Fruit fly (Drosophila melanogaster) whole organism, prepupa: ENCODE results near the gene Gnpnat.

Experiments
- CG10631 ChIP-seq: fragments of 200-800 bp; sonication (Bioruptor generic); optimal IDR thresholded peaks from 2 replicates; lab custom pipeline; 2016; ENCODE audit warnings: missing biosample characterization, missing genetic modification characterization
- CG11294 ChIP-seq: fragments of 200-800 bp; sonication (Bioruptor generic); IDR thresholded peaks from 2 replicates; pipeline ENCODE4 v1.3.6; 2022; ENCODE audit warnings: missing biosample characterization, missing genetic modification characterization
- CG11902 ChIP-seq: fragments of 200-800 bp; sonication (Bioruptor generic); optimal IDR thresholded peaks from 3 replicates; lab custom pipeline; 2016; ENCODE audit warnings: missing biosample characterization, missing genetic modification characterization
- CG1621 ChIP-seq: fragments of 200-800 bp; sonication (Bioruptor generic); optimal IDR thresholded peaks from 3 replicates; lab custom pipeline; 2018; ENCODE audit warnings: missing biosample characterization, mild to moderate bottlenecking, missing genetic modification characterization
- CG16779 ChIP-seq: fragments of 200-800 bp; sonication (Bioruptor generic); optimal IDR thresholded peaks from 3 replicates; lab custom pipeline; 2017; ENCODE audit warnings: missing biosample characterization, mild to moderate bottlenecking, missing genetic modification characterization
- CG3032 ChIP-seq: fragments of 200-800 bp; optimal IDR thresholded peaks from 2 replicates; lab custom pipeline; 2019; ENCODE audit warnings: missing biosample characterization, mild to moderate bottlenecking, missing genetic modification characterization, moderate library complexity
- CG31627 ChIP-seq: fragments of 200-800 bp; sonication (Bioruptor generic); optimal IDR thresholded peaks from 3 replicates; lab custom pipeline; 2016; ENCODE audit warnings: missing biosample characterization, missing genetic modification characterization
- CG32006 ChIP-seq: fragments of 200-800 bp; sonication (Bioruptor generic); optimal IDR thresholded peaks from 3 replicates; lab custom pipeline; 2017; ENCODE audit warnings: missing biosample characterization, mild to moderate bottlenecking, missing genetic modification characterization
- CG34406 ChIP-seq: fragments of 200-800 bp; sonication (Bioruptor generic); optimal IDR thresholded peaks from 3 replicates; lab custom pipeline; 2016; ENCODE audit warnings: missing biosample characterization, missing genetic modification characterization
- CG3919 ChIP-seq: fragments of 200-800 bp; sonication (Bioruptor generic); optimal IDR thresholded peaks from 3 replicates; lab custom pipeline; 2016; ENCODE audit warnings: missing biosample characterization, missing genetic modification characterization
- CG4318 ChIP-seq: fragments of 200-800 bp; sonication (Bioruptor generic); optimal IDR thresholded peaks from 3 replicates; lab custom pipeline; 2017; ENCODE audit warnings: missing biosample characterization, mild to moderate bottlenecking, missing genetic modification characterization
- CG6163 ChIP-seq: fragments of 200-800 bp; sonication (Bioruptor generic); IDR thresholded peaks from 3 replicates; pipeline ENCODE4 v1.3.6; 2022; ENCODE audit warnings: missing biosample characterization, missing genetic modification characterization
- CG6276 ChIP-seq: fragments of 200-800 bp; sonication (Bioruptor generic); optimal IDR thresholded peaks from 2 replicates; lab custom pipeline; 2017; ENCODE audit warnings: missing biosample characterization, mild to moderate bottlenecking, missing genetic modification characterization
- CG6808 ChIP-seq: fragments of 200-800 bp; sonication (Bioruptor generic); optimal IDR thresholded peaks from 3 replicates; lab custom pipeline; 2017; ENCODE audit warnings: missing biosample characterization, missing genetic modification characterization, mild to moderate bottlenecking, moderate library complexity, missing genetic modification reagents
- CG6854 ChIP-seq: fragments of 200-800 bp; sonication (Bioruptor generic); optimal IDR thresholded peaks from 2 replicates; lab custom pipeline; 2017; ENCODE audit warnings: missing biosample characterization, mild to moderate bottlenecking, missing genetic modification characterization
- CG7368 ChIP-seq: fragments of 200-800 bp; sonication (Bioruptor generic); optimal IDR thresholded peaks from 3 replicates; lab custom pipeline; 2016; ENCODE audit warnings: missing biosample characterization, missing genetic modification characterization
- CG8119 ChIP-seq: fragments of 200-800 bp; sonication (Bioruptor generic); IDR thresholded peaks from 3 replicates; pipeline ENCODE4 v1.3.6; 2022; ENCODE audit warnings: missing biosample characterization, missing genetic modification characterization
- CG8319 ChIP-seq: fragments of 200-800 bp; sonication (Bioruptor generic); optimal IDR thresholded peaks from 3 replicates; lab custom pipeline; 2016; ENCODE audit warnings: missing biosample characterization, missing genetic modification characterization
- CG8632 ChIP-seq: fragments of 200-800 bp; sonication (Bioruptor generic); optimal IDR thresholded peaks from 3 replicates; lab custom pipeline; 2016; ENCODE audit warnings: missing biosample characterization, missing genetic modification characterization
- CG9139 ChIP-seq: fragments of 200-800 bp; sonication (Bioruptor generic); optimal IDR thresholded peaks from 3 replicates; lab custom pipeline; 2017; ENCODE audit warnings: missing biosample characterization, mild to moderate bottlenecking, missing genetic modification characterization
- Eip78C ChIP-seq: fragments of 200-800 bp; sonication (Bioruptor generic); peaks from one replicate; lab custom pipeline; 2016; ENCODE audit warnings: missing biosample characterization, missing genetic modification characterization
- Eip93F ChIP-seq: fragments of 200-800 bp; sonication (Bioruptor generic); optimal IDR thresholded peaks from 2 replicates; lab custom pipeline; 2016; ENCODE audit warnings: missing biosample characterization, mild to moderate bottlenecking, missing genetic modification characterization
- Ets21C ChIP-seq: fragments of 200-800 bp; sonication (Bioruptor generic); optimal IDR thresholded peaks from 3 replicates; lab custom pipeline; 2016; ENCODE audit warnings: missing biosample characterization, missing genetic modification characterization
- Gug ChIP-seq: fragments of 200-800 bp; sonication (Bioruptor generic); IDR thresholded peaks from 2 replicates; pipeline ENCODE4 v1.3.6; 2022; ENCODE audit warnings: missing biosample characterization, missing genetic modification characterization
- Hr4 ChIP-seq: fragments of 200-800 bp; sonication (Bioruptor generic); optimal IDR thresholded peaks from 3 replicates; lab custom pipeline; 2016; ENCODE audit warnings: missing biosample characterization, missing genetic modification characterization
- Lpt ChIP-seq: fragments of 200-800 bp; sonication (Bioruptor generic); optimal IDR thresholded peaks from 3 replicates; lab custom pipeline; 2016; ENCODE audit warnings: missing biosample characterization, missing genetic modification characterization
- Met ChIP-seq: fragments of 200-800 bp; sonication (Bioruptor generic); optimal IDR thresholded peaks from 3 replicates; lab custom pipeline; 2016; ENCODE audit warnings: missing biosample characterization, missing genetic modification characterization
- OdsH ChIP-seq: fragments of 200-800 bp; sonication (Bioruptor generic); optimal IDR thresholded peaks from 3 replicates; lab custom pipeline; 2016; ENCODE audit warnings: missing biosample characterization, missing genetic modification characterization
- Smox ChIP-seq: fragments of 200-800 bp; sonication (Bioruptor generic); optimal IDR thresholded peaks from 3 replicates; lab custom pipeline; 2016; ENCODE audit warnings: missing biosample characterization, missing genetic modification characterization
- Sox102F ChIP-seq: fragments of 200-800 bp; sonication (Bioruptor generic); optimal IDR thresholded peaks from 2 replicates; lab custom pipeline; 2016; ENCODE audit warnings: missing biosample characterization, mild to moderate bottlenecking, missing genetic modification characterization
- Sox15 ChIP-seq: fragments of 200-800 bp; sonication (Bioruptor generic); optimal IDR thresholded peaks from 3 replicates; lab custom pipeline; 2016; ENCODE audit warnings: missing biosample characterization, missing genetic modification characterization
- achi ChIP-seq: fragments of 200-800 bp; sonication (Bioruptor generic); optimal IDR thresholded peaks from 3 replicates; lab custom pipeline; 2016; ENCODE audit warnings: missing biosample characterization, missing genetic modification characterization
- acj6 ChIP-seq: fragments of 200-800 bp; sonication (Bioruptor generic); optimal IDR thresholded peaks from 3 replicates; lab custom pipeline; 2016; ENCODE audit warnings: missing biosample characterization, missing genetic modification characterization
- cyc ChIP-seq: fragments of 200-800 bp; sonication (Bioruptor generic); optimal IDR thresholded peaks from 3 replicates; lab custom pipeline; 2016; ENCODE audit warnings: missing biosample characterization, missing genetic modification characterization
- dsx ChIP-seq: fragments of 200-800 bp; optimal IDR thresholded peaks from 3 replicates; lab custom pipeline; 2019; ENCODE audit warnings: missing biosample characterization, mild to moderate bottlenecking, missing genetic modification characterization, moderate library complexity; ENCODE audit not compliant: poor library complexity, severe bottlenecking
- esn ChIP-seq: fragments of 200-800 bp; sonication (Bioruptor generic); optimal IDR thresholded peaks from 2 replicates; lab custom pipeline; 2016; ENCODE audit warnings: missing biosample characterization, mild to moderate bottlenecking, missing genetic modification characterization, moderate library complexity
- fd59A ChIP-seq: fragments of 200-800 bp; sonication (Bioruptor generic); optimal IDR thresholded peaks from 2 replicates; lab custom pipeline; 2017; ENCODE audit warnings: missing biosample characterization, mild to moderate bottlenecking, missing genetic modification characterization, missing genetic modification reagents
- fd85E ChIP-seq: fragments of 200-800 bp; sonication (Bioruptor generic); optimal IDR thresholded peaks from 3 replicates; lab custom pipeline; 2016; ENCODE audit warnings: missing biosample characterization, missing genetic modification characterization
- fkh ChIP-seq: fragments of 200-800 bp; sonication (Bioruptor generic); optimal IDR thresholded peaks from 3 replicates; lab custom pipeline; 2017; ENCODE audit warnings: missing biosample characterization, mild to moderate bottlenecking, missing genetic modification characterization, moderate library complexity
- lz ChIP-seq: fragments of 200-800 bp; sonication (Bioruptor generic); optimal IDR thresholded peaks from 3 replicates; lab custom pipeline; 2016; ENCODE audit warnings: missing biosample characterization, missing genetic modification characterization
- net ChIP-seq: fragments of 200-800 bp; sonication (Bioruptor generic); optimal IDR thresholded peaks from 3 replicates; lab custom pipeline; 2016; ENCODE audit warnings: missing biosample characterization, missing genetic modification characterization
- salr ChIP-seq, 2 experiments: fragments of 200-800 bp; sonication (Bioruptor generic); optimal IDR thresholded peaks; 3 replicates each; lab custom pipeline; 2016 to 2018; ENCODE audit warnings: missing biosample characterization in 2 of 2, missing genetic modification characterization in 2 of 2, mild to moderate bottlenecking in 1 of 2
- spab ChIP-seq: fragments of 200-800 bp; sonication (Bioruptor generic); optimal IDR thresholded peaks from 2 replicates; lab custom pipeline; 2017; ENCODE audit warnings: missing biosample characterization, mild to moderate bottlenecking, missing genetic modification characterization, missing genetic modification reagents
- ss ChIP-seq, 2 experiments: fragments of 200-800 bp; sonication (Bioruptor generic); optimal IDR thresholded peaks; 2 replicates in 1 of 2; 3 replicates in 1 of 2; lab custom pipeline; 2017 to 2018; ENCODE audit warnings: mild to moderate bottlenecking in 2 of 2, missing biosample characterization in 2 of 2, missing genetic modification characterization in 2 of 2, moderate library complexity in 1 of 2
- svp ChIP-seq: fragments of 200-800 bp; sonication (Bioruptor generic); peaks from one replicate; lab custom pipeline; 2016; ENCODE audit warnings: missing biosample characterization, missing genetic modification characterization
- topi ChIP-seq: fragments of 200-800 bp; sonication (Bioruptor generic); optimal IDR thresholded peaks from 3 replicates; lab custom pipeline; 2016; ENCODE audit warnings: missing biosample characterization, missing genetic modification characterization
- vri ChIP-seq: fragments of 200-800 bp; sonication (Bioruptor generic); optimal IDR thresholded peaks from 3 replicates; lab custom pipeline; 2016; ENCODE audit warnings: missing biosample characterization, mild to moderate bottlenecking, missing genetic modification characterization

Gnpnat gene

dm6 chr3R:29762297-29762696, 24.2 kb downstream of the Gnpnat start (continued):
- TF ChIP-seq Sox102F (GFP tag; lab: Kevin White, UChicago) (peak; percentile 37), svp (peak; percentile 89), CG34406 (GFP tag; lab: Kevin White, UChicago) (peak; percentile 43), CG11902 (GFP tag; lab: Kevin White, UChicago) (peak; percentile 41), CG8119 (0 out of 3 replicates have a peak, but pooled peaks have one; percentile 15), dsx (GFP tag; lab: Kevin White, UChicago) (no peak), Eip78C (GFP tag; lab: Kevin White, UChicago) (peak; percentile 91), CG16779 (tag; lab: Kevin White, UChicago) (no peak), CG4318 (GFP tag; lab: Kevin White, UChicago) (peak; percentile 21), fd85E (GFP tag; lab: Kevin White, UChicago) (no peak), lz (GFP tag; lab: Kevin White, UChicago) (peak; percentile 67), CG6276 (GFP tag; lab: Kevin White, UChicago) (no peak)

- peak; percentile 98 for TF ChIP-seq Smox (GFP tag; lab: Kevin White, UChicago)
- peak; percentile 90 for TF ChIP-seq achi
- peak; percentile 83 for TF ChIP-seq fd85E (GFP tag; lab: Kevin White, UChicago)
- peak; percentile 97 for TF ChIP-seq CG3919
- TF ChIP-seq salr (GFP tag; optimal IDR thresholded peaks at IDR 0.05; lab: Kevin White, UChicago): peak; percentile 61 to 65
- TF ChIP-seq fd59A (GFP tag; lab: Kevin White, UChicago): peak; percentile 60
- TF ChIP-seq CG10631 (GFP tag; lab: Kevin White, UChicago): peak; percentile 89
- TF ChIP-seq net (GFP tag; lab: Kevin White, UChicago): peak; percentile 86
- peak; percentile 72; the same call in 2 of the 3 replicates for TF ChIP-seq CG8119
- peak; percentile 96 for TF ChIP-seq Sox15 (GFP tag; lab: Kevin White, UChicago)
- TF ChIP-seq CG16779 (tag; lab: Kevin White, UChicago): peak; percentile 38
- peak; percentile 99 for TF ChIP-seq topi
- TF ChIP-seq Gug (GFP tag; lab: Robert Waterston, UW): peak; percentile 31; the same call in 1 of the 2 replicates
- TF ChIP-seq CG7368 (GFP tag; lab: Kevin White, UChicago): peak; percentile 93
- TF ChIP-seq CG6276 (GFP tag; lab: Kevin White, UChicago): peak; percentile 48
- TF ChIP-seq OdsH (GFP tag; lab: Kevin White, UChicago): peak; percentile 94
- TF ChIP-seq Met: peak; percentile 97
- peak; percentile 73 for TF ChIP-seq spab (GFP tag; lab: Kevin White, UChicago)
- peak; percentile 98 for TF ChIP-seq svp
- peak; percentile 95 for TF ChIP-seq CG8319
- TF ChIP-seq Lpt (GFP tag; lab: Kevin White, UChicago): peak; percentile 67
- peak; percentile 96 for TF ChIP-seq acj6 (GFP tag; lab: Kevin White, UChicago)
- TF ChIP-seq Eip93F (GFP tag; lab: Kevin White, UChicago): peak; percentile 96
- peak; percentile 70 for TF ChIP-seq CG32006 (GFP tag; lab: Kevin White, UChicago)
- peak; percentile 99 for TF ChIP-seq esn (GFP tag; lab: Kevin White, UChicago)
- peak; percentile 79 for TF ChIP-seq Hr4 (GFP tag; lab: Kevin White, UChicago)
- TF ChIP-seq vri (GFP tag; lab: Kevin White, UChicago): peak; percentile 96
- peak; percentile 98 for TF ChIP-seq Eip78C (GFP tag; lab: Kevin White, UChicago)
- peak; percentile 96 for TF ChIP-seq CG6854 (GFP tag; lab: Kevin White, UChicago)
- peak; percentile 98 for TF ChIP-seq Ets21C (GFP tag; lab: Kevin White, UChicago)
- peak; percentile 65; the same call in 1 of the 2 replicates for TF ChIP-seq CG11294
- TF ChIP-seq lz (GFP tag; lab: Kevin White, UChicago): peak; percentile 98
- TF ChIP-seq Sox102F (GFP tag; lab: Kevin White, UChicago): peak; percentile 99
- peak; percentile 68 for TF ChIP-seq dsx (GFP tag; lab: Kevin White, UChicago)
- TF ChIP-seq CG9139 (GFP tag; lab: Kevin White, UChicago): peak; percentile 53
- peak; percentile 72 for TF ChIP-seq CG1621
- TF ChIP-seq CG6808 (GFP tag; lab: Kevin White, UChicago): peak; percentile 66
- peak; percentile 99 for TF ChIP-seq cyc
- peak; percentile 90 for TF ChIP-seq CG6163 (GFP tag; lab: Robert Waterston, UW)
- TF ChIP-seq CG11902 (GFP tag; lab: Kevin White, UChicago): peak; percentile 97
- TF ChIP-seq CG3032: peak; percentile 76
- no peak for TF ChIP-seq fkh
- TF ChIP-seq CG8632 (GFP tag; lab: Kevin White, UChicago): peak; percentile 93
- TF ChIP-seq CG34406 (GFP tag; lab: Kevin White, UChicago): peak; percentile 94
- peak; percentile 39 to 73 for TF ChIP-seq ss (GFP tag; optimal IDR thresholded peaks at IDR 0.05; lab: Kevin White, UChicago)
- peak; percentile 99 for TF ChIP-seq CG31627 (GFP tag; lab: Kevin White, UChicago)
These were observed 25.1 kb downstream of the Gnpnat start for dm6 chr3R:29763154-29763553.
